Worm (Caenorhabditis elegans) whole organism, L3 larva: ENCODE measurements around the gene ptc-3.

ENCODE experiments used
- ama-1 ChIP-seq: fragments of 150-350 bp; optimal IDR thresholded peaks from 2 replicates; lab custom pipeline; 2018
- ceh-28 ChIP-seq: fragments of 150-350 bp; optimal IDR thresholded peaks from 2 replicates; lab custom pipeline; 2014; ENCODE audit warnings: missing biosample characterization, missing genetic modification reagents, missing genetic modification characterization
- daf-12 ChIP-seq: fragments of 150-350 bp; optimal IDR thresholded peaks from 2 replicates; lab custom pipeline; 2014; ENCODE audit warnings: missing biosample characterization, missing genetic modification reagents, missing genetic modification characterization
- egl-27 ChIP-seq: sonication (generic microtip); optimal IDR thresholded peaks from 4 replicates; lab custom pipeline; 2017; ENCODE audit warnings: missing biosample characterization, missing genetic modification reagents, missing genetic modification characterization
- elt-1 ChIP-seq: fragments of 150-350 bp; optimal IDR thresholded peaks from 2 replicates; lab custom pipeline; 2014; ENCODE audit warnings: missing biosample characterization, missing genetic modification characterization
- elt-2 ChIP-seq: sonication (generic microtip); optimal IDR thresholded peaks from 2 replicates; lab custom pipeline; 2016; ENCODE audit warnings: missing genetic modification reagents, mild to moderate bottlenecking, missing genetic modification characterization, missing compliant biosample characterization
- fos-1 ChIP-seq: fragments of 150-350 bp; optimal IDR thresholded peaks from 2 replicates; lab custom pipeline; 2014; ENCODE audit warnings: missing biosample characterization, missing genetic modification characterization
- lin-15B ChIP-seq: fragments of 150-350 bp; optimal IDR thresholded peaks from 2 replicates; lab custom pipeline; 2014; ENCODE audit warnings: missing biosample characterization, missing genetic modification characterization
- nhr-237 ChIP-seq: fragments of 150-350 bp; optimal IDR thresholded peaks from 2 replicates; lab custom pipeline; 2014; ENCODE audit warnings: missing biosample characterization, missing genetic modification characterization
- tbx-2 ChIP-seq: sonication (generic microtip); optimal IDR thresholded peaks from 2 replicates; lab custom pipeline; 2016; ENCODE audit warnings: mild to moderate bottlenecking, missing genetic modification characterization, missing compliant biosample characterization
- unc-62 ChIP-seq: fragments of 150-350 bp; sonication (generic microtip); optimal IDR thresholded peaks from 4 replicates; lab custom pipeline; 2014; ENCODE audit warnings: missing biosample characterization, missing genetic modification reagents, missing genetic modification characterization

ce11 chrII:2815017-2815416 is 37.4 kb downstream of the ptc-3 start:
- no peak for TF ChIP-seq fos-1
- no peak for TF ChIP-seq elt-2 (tag; lab: Kevin White, UChicago)
- TF ChIP-seq nhr-237 (tag; lab: Kevin White, UChicago) = no peak
- no peak for TF ChIP-seq ama-1
- no peak for TF ChIP-seq unc-62 (GFP tag; lab: Kevin White, UChicago)
- no peak for TF ChIP-seq ceh-28 (tag; lab: Kevin White, UChicago)
- TF ChIP-seq elt-1 (tag; lab: Kevin White, UChicago) = no peak
- TF ChIP-seq lin-15B = no peak
- no peak for TF ChIP-seq daf-12
- no peak for TF ChIP-seq egl-27 (tag; lab: Kevin White, UChicago)
- TF ChIP-seq tbx-2 (tag; lab: Kevin White, UChicago) = no peak
